Worm (Caenorhabditis elegans): ENCODE results near the gene Y70G10A.4.

Gene Y70G10A.4

ce11 chrIII:10270778-10271307, 48.9 kb downstream of the Y70G10A.4 start, which contains the start of gene cnk-1 (continued):
- no peak for TF ChIP-seq ceh-6 (GFP tag; optimal IDR thresholded peaks at IDR 0.05)
- TF ChIP-seq pros-1 (tag; optimal IDR thresholded peaks at IDR 0.05): no peak
- TF ChIP-seq pax-1 (tag; optimal IDR thresholded peaks at IDR 0.05): no peak
- no peak for TF ChIP-seq ceh-48 (tag; optimal IDR thresholded peaks at IDR 0.05)
- peak; percentile 75 for TF ChIP-seq mec-3 (tag; optimal IDR thresholded peaks at IDR 0.05; ENCODE audit: borderline replicate concordance)
- no peak for TF ChIP-seq ceh-19 (GFP tag; optimal IDR thresholded peaks at IDR 0.05)
- TF ChIP-seq fax-1 (tag; optimal IDR thresholded peaks at IDR 0.05): peak; percentile 10
- peak; percentile 71 for TF ChIP-seq unc-3 (GFP tag; conservative IDR thresholded peaks at IDR 0.05)
- no peak for TF ChIP-seq unc-3 (tag; optimal IDR thresholded peaks at IDR 0.05)
- TF ChIP-seq npax-4 (tag; optimal IDR thresholded peaks at IDR 0.05): no peak
- TF ChIP-seq fkh-6 (tag; optimal IDR thresholded peaks at IDR 0.05): peak; percentile 31
- no peak for TF ChIP-seq K02D7.2 (tag; optimal IDR thresholded peaks at IDR 0.05)
- TF ChIP-seq sox-4 (tag; optimal IDR thresholded peaks at IDR 0.05): no peak
- peak; percentile 84 for TF ChIP-seq tbx-2 (tag; optimal IDR thresholded peaks at IDR 0.05)
- TF ChIP-seq T23F11.4 (GFP tag; optimal IDR thresholded peaks at IDR 0.05): no peak
- peak; percentile 39 for TF ChIP-seq lim-6 (tag; optimal IDR thresholded peaks at IDR 0.05)
- TF ChIP-seq dve-1 (tag; optimal IDR thresholded peaks at IDR 0.05): no peak
- no peak for TF ChIP-seq odd-2 (tag; optimal IDR thresholded peaks at IDR 0.05)
- no peak for TF ChIP-seq syd-9 (tag; optimal IDR thresholded peaks at IDR 0.05)
- TF ChIP-seq gmeb-2 (tag; optimal IDR thresholded peaks at IDR 0.05): no peak
- peak; percentile 55 for TF ChIP-seq ceh-18 (tag; optimal IDR thresholded peaks at IDR 0.05)
- TF ChIP-seq C08G9.2 (tag; optimal IDR thresholded peaks at IDR 0.05): peak; percentile 90
- peak; percentile 26 for TF ChIP-seq elt-2 (tag; optimal IDR thresholded peaks at IDR 0.05)
- no peak for TF ChIP-seq madf-2 (tag; optimal IDR thresholded peaks at IDR 0.05)
- no peak for TF ChIP-seq Y22D7AL.16 (tag; optimal IDR thresholded peaks at IDR 0.05)
- TF ChIP-seq ceh-34 (tag; optimal IDR thresholded peaks at IDR 0.05): peak; percentile 62
- TF ChIP-seq hlh-8 (tag; optimal IDR thresholded peaks at IDR 0.05): no peak

- TF ChIP-seq ztf-16 (tag; optimal IDR thresholded peaks at IDR 0.05) (no peak), fax-1 (tag; optimal IDR thresholded peaks at IDR 0.05) (no peak), ceh-31 (tag; optimal IDR thresholded peaks at IDR 0.05) (no peak), mec-3 (tag; optimal IDR thresholded peaks at IDR 0.05; ENCODE audit: borderline replicate concordance) (no peak), fkh-6 (tag; optimal IDR thresholded peaks at IDR 0.05) (no peak), zip-5 (tag; optimal IDR thresholded peaks at IDR 0.05) (no peak), lin-11 (tag; optimal IDR thresholded peaks at IDR 0.05) (no peak), hlh-30 (tag; optimal IDR thresholded peaks at IDR 0.05; ENCODE audit: insufficient read depth) (no peak), tbx-2 (tag; optimal IDR thresholded peaks at IDR 0.05) (no peak), gmeb-2 (tag; optimal IDR thresholded peaks at IDR 0.05) (no peak), madf-2 (tag; optimal IDR thresholded peaks at IDR 0.05) (no peak), unc-42 (tag; optimal IDR thresholded peaks at IDR 0.05) (no peak), rnt-1 (tag; optimal IDR thresholded peaks at IDR 0.05) (no peak), che-1 (tag; optimal IDR thresholded peaks at IDR 0.05) (no peak), ceh-22 (tag; optimal IDR thresholded peaks at IDR 0.05) (no peak)
Measured at ce11 chrIII:10271807-10272206, 49.8 kb downstream of the Y70G10A.4 start.
